Worm (Caenorhabditis elegans): ENCODE results near the gene C30G12.4.

C30G12.4 gene

ce11 chrII:7239705-7240104 lies 22.2 kb upstream of the C30G12.4 start:
- TF ChIP-seq nhr-85 (tag) (peak; percentile 56), lin-14 (GFP tag; optimal IDR thresholded peaks at IDR 0.05) (peak; percentile 13), irx-1 (tag; optimal IDR thresholded peaks at IDR 0.05) (no peak)

ce11 chrII:7242754-7243153 lies 19.2 kb upstream of the C30G12.4 start:
- no peak for TF ChIP-seq nhr-12 (tag; optimal IDR thresholded peaks at IDR 0.05)
- TF ChIP-seq lsy-2 (tag; optimal IDR thresholded peaks at IDR 0.05): no peak
- TF ChIP-seq pag-3 (tag; optimal IDR thresholded peaks at IDR 0.05; ENCODE audit: borderline replicate concordance, insufficient read depth): no peak
- no peak for TF ChIP-seq C34B4.2 (tag; optimal IDR thresholded peaks at IDR 0.05)
- no peak for TF ChIP-seq tlp-1 (tag; optimal IDR thresholded peaks at IDR 0.05)
- TF ChIP-seq lin-15B (tag; optimal IDR thresholded peaks at IDR 0.05): no peak
- TF ChIP-seq blmp-1 (tag; optimal IDR thresholded peaks at IDR 0.05): peak; percentile 92

ce11 chrII:7245576-7245975 lies 16.4 kb upstream of the C30G12.4 start, which contains the start of gene skpo-3:
skpo-3 (plus strand) TSS chrII:7245876.
- TF ChIP-seq nhr-28 (tag; optimal IDR thresholded peaks at IDR 0.05) (no peak), efl-3 (GFP tag; optimal IDR thresholded peaks at IDR 0.05) (no peak), nhr-19 (GFP tag; conservative IDR thresholded peaks at IDR 0.05) (no peak)

- TF ChIP-seq nhr-237 (tag; optimal IDR thresholded peaks at IDR 0.05) (no peak), hpl-2 (GFP tag; optimal IDR thresholded peaks at IDR 0.05) (no peak), lin-35 (GFP tag; optimal IDR thresholded peaks at IDR 0.05) (peak in 1 of 2 experiments; percentile 14), fos-1 (tag; optimal IDR thresholded peaks at IDR 0.05) (no peak), elt-2 (tag; optimal IDR thresholded peaks at IDR 0.05) (peak; percentile 45), efl-1 (optimal IDR thresholded peaks at IDR 0.05) (no peak), efl-1 (GFP tag; optimal IDR thresholded peaks at IDR 0.05 in 1 of 2) (peak in 1 of 2 experiments; percentile 78), snu-23 (GFP tag; optimal IDR thresholded peaks at IDR 0.05) (peak; percentile 12), ztf-4 (tag; optimal IDR thresholded peaks at IDR 0.05) (no peak), elt-3 (tag; optimal IDR thresholded peaks at IDR 0.05) (peak in 1 of 6 experiments; percentile 29), nhr-20 (tag; optimal IDR thresholded peaks at IDR 0.05) (peak; percentile 85)
These were observed 10.0 kb upstream of the C30G12.4 start, which contains the start of the genes prx-13 and ada-2 for ce11 chrII:7251978-7252377. prx-13 (minus strand) TSS chrII:7252015. ada-2 (plus strand) TSS chrII:7252259.

ce11 chrII:7253073-7253472 lies 8.9 kb upstream of the C30G12.4 start, which contains the start of gene lsm-4:
lsm-4 (minus strand) TSS chrII:7253163.
- no peak for TF ChIP-seq lin-15B (tag; optimal IDR thresholded peaks at IDR 0.05)
- no peak for TF ChIP-seq sptf-1 (tag; optimal IDR thresholded peaks at IDR 0.05)
- no peak for TF ChIP-seq nhr-85 (tag)
- no peak for TF ChIP-seq lin-39 (tag; optimal IDR thresholded peaks at IDR 0.05)
- TF ChIP-seq fkh-10 (GFP tag; optimal IDR thresholded peaks at IDR 0.05): no peak
- no peak for TF ChIP-seq unc-130 (tag; optimal IDR thresholded peaks at IDR 0.05)
- TF ChIP-seq elt-3 (tag; optimal IDR thresholded peaks at IDR 0.05): no peak
- TF ChIP-seq dpl-1 (GFP tag; optimal IDR thresholded peaks at IDR 0.05): peak in 1 of 3 experiments; percentile 20
- no peak for TF ChIP-seq tbx-2 (tag; optimal IDR thresholded peaks at IDR 0.05)
- TF ChIP-seq nhr-11 (tag; optimal IDR thresholded peaks at IDR 0.05): no peak
- TF ChIP-seq efl-1 (optimal IDR thresholded peaks at IDR 0.05): peak in 1 of 2 experiments; percentile 27
- TF ChIP-seq efl-1 (GFP tag; optimal IDR thresholded peaks at IDR 0.05 in 1 of 2): peak in 1 of 2 experiments; percentile 3
- TF ChIP-seq unc-98 (GFP tag; IDR thresholded peaks at IDR 0.05): no peak
- no peak for TF ChIP-seq nhr-19 (GFP tag; conservative IDR thresholded peaks at IDR 0.05)
- no peak for TF ChIP-seq nhr-84 (tag; optimal IDR thresholded peaks at IDR 0.05)
- no peak for TF ChIP-seq sox-4 (tag; optimal IDR thresholded peaks at IDR 0.05)
- TF ChIP-seq fkh-8 (tag; optimal IDR thresholded peaks at IDR 0.05): no peak
- TF ChIP-seq snu-23 (GFP tag; optimal IDR thresholded peaks at IDR 0.05): no peak
- no peak for TF ChIP-seq egl-13 (tag; optimal IDR thresholded peaks at IDR 0.05)
- TF ChIP-seq nhr-20 (tag; optimal IDR thresholded peaks at IDR 0.05): peak; percentile 40
- TF ChIP-seq efl-3 (GFP tag; optimal IDR thresholded peaks at IDR 0.05): no peak
- TF ChIP-seq nhr-90 (tag; optimal IDR thresholded peaks at IDR 0.05; ENCODE audit: poor library complexity): no peak
- no peak for TF ChIP-seq pag-3 (tag; optimal IDR thresholded peaks at IDR 0.05; ENCODE audit: borderline replicate concordance, insufficient read depth)
- no peak for TF ChIP-seq egl-27 (tag; optimal IDR thresholded peaks at IDR 0.05)
- no peak for TF ChIP-seq snpc-4 (tag; optimal IDR thresholded peaks at IDR 0.05)
- no peak for TF ChIP-seq aha-1 (tag; optimal IDR thresholded peaks at IDR 0.05)
- no peak for TF ChIP-seq irx-1 (tag; optimal IDR thresholded peaks at IDR 0.05)
- TF ChIP-seq unc-62 (GFP tag; optimal IDR thresholded peaks at IDR 0.05): no peak
- no peak for TF ChIP-seq sup-37 (GFP tag; optimal IDR thresholded peaks at IDR 0.05)
- TF ChIP-seq nhr-28 (tag; optimal IDR thresholded peaks at IDR 0.05): no peak
- no peak for TF ChIP-seq skn-1 (tag; optimal IDR thresholded peaks at IDR 0.05)
- TF ChIP-seq nhr-12 (tag; optimal IDR thresholded peaks at IDR 0.05): no peak
- TF ChIP-seq mdl-1 (tag; optimal IDR thresholded peaks at IDR 0.05): no peak

Data from whole organism, L1 larva.